Worm (Caenorhabditis elegans) whole organism, L2 larva: Measurements from ENCODE around the gene ZK1320.7.

Experiments used
- C34F6.9 ChIP-seq: fragments of 150-350 bp; optimal IDR thresholded peaks from 2 replicates; lab custom pipeline; 2014; ENCODE audit warnings: missing biosample characterization, missing genetic modification characterization
- F13H6.1 ChIP-seq: sonication (generic microtip); optimal IDR thresholded peaks from 2 replicates; lab custom pipeline; 2016; ENCODE audit warnings: missing genetic modification characterization, missing compliant biosample characterization
- R02D3.7 ChIP-seq: fragments of 150-350 bp; optimal IDR thresholded peaks from 2 replicates; lab custom pipeline; 2014; ENCODE audit warnings: missing biosample characterization, missing genetic modification characterization
- Y55F3AM.14 ChIP-seq: fragments of 200-800 bp; sonication (Bioruptor generic); optimal IDR thresholded peaks from 2 replicates; lab custom pipeline; 2018; ENCODE audit warnings: mild to moderate bottlenecking, missing genetic modification characterization, missing compliant biosample characterization
- alr-1 ChIP-seq: fragments of 150-350 bp; optimal IDR thresholded peaks from 2 replicates; lab custom pipeline; 2014; ENCODE audit warnings: missing biosample characterization, missing genetic modification characterization
- aly-2 ChIP-seq: fragments of 150-350 bp; optimal IDR thresholded peaks from 2 replicates; lab custom pipeline; 2014; ENCODE audit warnings: missing biosample characterization, missing genetic modification characterization
- ama-1 ChIP-seq: fragments of 150-350 bp; optimal IDR thresholded peaks from 2 replicates; lab custom pipeline; 2018; ENCODE audit warnings: inconsistent platforms
- blmp-1 ChIP-seq: sonication (generic microtip); optimal IDR thresholded peaks from 2 replicates; lab custom pipeline; 2017; ENCODE audit warnings: missing genetic modification characterization, mild to moderate bottlenecking, missing compliant biosample characterization, antibody characterized with exemption, moderate library complexity; ENCODE audit not compliant: insufficient read depth
- ceh-16 ChIP-seq: fragments of 150-350 bp; optimal IDR thresholded peaks from 2 replicates; lab custom pipeline; 2014; ENCODE audit warnings: missing biosample characterization, missing genetic modification characterization
- crh-2 ChIP-seq: sonication (generic microtip); optimal IDR thresholded peaks from 2 replicates; lab custom pipeline; 2017; ENCODE audit warnings: missing biosample characterization, missing genetic modification characterization
- dmd-4 ChIP-seq: sonication (generic microtip); optimal IDR thresholded peaks from 2 replicates; lab custom pipeline; 2017; ENCODE audit warnings: missing biosample characterization, missing genetic modification characterization
- egl-27 ChIP-seq: sonication (generic microtip); optimal IDR thresholded peaks from 3 replicates; lab custom pipeline; 2017; ENCODE audit warnings: missing biosample characterization, missing genetic modification reagents, missing genetic modification characterization
- elt-1 ChIP-seq: fragments of 150-350 bp; optimal IDR thresholded peaks from 2 replicates; lab custom pipeline; 2014; ENCODE audit warnings: missing biosample characterization, missing genetic modification characterization
- elt-3 ChIP-seq: sonication (generic microtip); optimal IDR thresholded peaks from 2 replicates; lab custom pipeline; 2017; ENCODE audit warnings: missing biosample characterization, missing genetic modification characterization
- fos-1 ChIP-seq: fragments of 150-350 bp; optimal IDR thresholded peaks from 2 replicates; lab custom pipeline; 2014; ENCODE audit warnings: missing biosample characterization, missing genetic modification characterization
- gmeb-1 ChIP-seq: fragments of 150-350 bp; optimal IDR thresholded peaks from 2 replicates; lab custom pipeline; 2014; ENCODE audit warnings: missing biosample characterization, missing genetic modification characterization
- lin-13 ChIP-seq: fragments of 150-350 bp; optimal IDR thresholded peaks from 2 replicates; lab custom pipeline; 2014; ENCODE audit warnings: missing biosample characterization, missing genetic modification reagents, missing genetic modification characterization
- lsy-2 ChIP-seq, 2 experiments: fragments of 150-350 bp in 1 of 2; sonication (generic microtip) in 1 of 2; optimal IDR thresholded peaks; 2 replicates each; lab custom pipeline; 2014 to 2017; ENCODE audit warnings: missing biosample characterization in 2 of 2, missing genetic modification characterization in 2 of 2
- mab-5 ChIP-seq: fragments of 150-350 bp; optimal IDR thresholded peaks from 2 replicates; lab custom pipeline; 2014; ENCODE audit warnings: missing biosample characterization, missing genetic modification characterization
- mbf-1 ChIP-seq: sonication (generic microtip); optimal IDR thresholded peaks from 2 replicates; lab custom pipeline; 2017; ENCODE audit warnings: missing biosample characterization, missing genetic modification characterization
- mdl-1 ChIP-seq, 2 experiments: fragments of 150-350 bp in 1 of 2; sonication (generic microtip) in 1 of 2; optimal IDR thresholded peaks; 2 replicates each; lab custom pipeline; 2017; ENCODE audit warnings: missing biosample characterization in 2 of 2, missing genetic modification characterization in 2 of 2
- nhr-10 ChIP-seq: sonication (generic microtip); optimal IDR thresholded peaks from 2 replicates; lab custom pipeline; 2017; ENCODE audit warnings: missing biosample characterization, missing genetic modification characterization
- nhr-11 ChIP-seq: fragments of 150-350 bp; optimal IDR thresholded peaks from 2 replicates; lab custom pipeline; 2014; ENCODE audit warnings: missing biosample characterization, missing genetic modification characterization
- nhr-129 ChIP-seq: fragments of 150-350 bp; optimal IDR thresholded peaks from 2 replicates; lab custom pipeline; 2014; ENCODE audit warnings: missing biosample characterization, missing genetic modification characterization
- nhr-237 ChIP-seq: fragments of 150-350 bp; optimal IDR thresholded peaks from 2 replicates; lab custom pipeline; 2014; ENCODE audit warnings: missing biosample characterization, missing genetic modification characterization
- nhr-25 ChIP-seq: fragments of 150-350 bp; sonication (generic microtip); optimal IDR thresholded peaks from 3 replicates; lab custom pipeline; 2014; ENCODE audit warnings: missing biosample characterization, missing genetic modification characterization
- nhr-6 ChIP-seq: fragments of 150-350 bp; optimal IDR thresholded peaks from 2 replicates; lab custom pipeline; 2014; ENCODE audit warnings: missing biosample characterization, missing genetic modification characterization
- nhr-77 ChIP-seq: fragments of 150-350 bp; optimal IDR thresholded peaks from 2 replicates; lab custom pipeline; 2014; ENCODE audit warnings: missing biosample characterization, missing genetic modification characterization
- peb-1 ChIP-seq: fragments of 150-350 bp; optimal IDR thresholded peaks from 2 replicates; lab custom pipeline; 2014; ENCODE audit warnings: missing biosample characterization, missing genetic modification characterization
- sem-4 ChIP-seq: fragments of 150-350 bp; optimal IDR thresholded peaks from 2 replicates; lab custom pipeline; 2014; ENCODE audit warnings: missing biosample characterization, missing genetic modification reagents, missing genetic modification characterization
- skn-1 ChIP-seq: sonication (generic microtip); optimal IDR thresholded peaks from 2 replicates; lab custom pipeline; 2017; ENCODE audit warnings: missing biosample characterization, missing genetic modification characterization
- sma-3 ChIP-seq: sonication (generic microtip); optimal IDR thresholded peaks from 2 replicates; lab custom pipeline; 2016; ENCODE audit warnings: missing genetic modification reagents, missing genetic modification characterization, missing compliant biosample characterization
- sma-9 ChIP-seq, 2 experiments: fragments of 150-350 bp in 1 of 2; sonication (generic microtip) in 1 of 2; optimal IDR thresholded peaks; 2 replicates each; lab custom pipeline; 2014 to 2016; ENCODE audit warnings: missing genetic modification characterization in 2 of 2, mild to moderate bottlenecking in 1 of 2, missing biosample characterization in 1 of 2, missing compliant biosample characterization in 1 of 2, missing genetic modification reagents in 1 of 2, moderate library complexity in 1 of 2
- snpc-4 ChIP-seq: fragments of 150-350 bp; optimal IDR thresholded peaks from 2 replicates; lab custom pipeline; 2014; ENCODE audit warnings: missing biosample characterization, missing genetic modification characterization
- unc-39 ChIP-seq: fragments of 150-350 bp; optimal IDR thresholded peaks from 2 replicates; lab custom pipeline; 2014; ENCODE audit warnings: missing biosample characterization, missing genetic modification characterization
- unc-55 ChIP-seq: fragments of 150-350 bp; sonication (generic microtip); optimal IDR thresholded peaks from 3 replicates; lab custom pipeline; 2014; ENCODE audit warnings: missing biosample characterization, missing genetic modification reagents, missing genetic modification characterization
- unc-62 ChIP-seq: fragments of 150-350 bp; optimal IDR thresholded peaks from 2 replicates; lab custom pipeline; 2014; ENCODE audit warnings: missing biosample characterization, missing genetic modification reagents, missing genetic modification characterization
- zag-1 ChIP-seq: fragments of 150-350 bp; optimal IDR thresholded peaks from 2 replicates; lab custom pipeline; 2014; ENCODE audit warnings: missing biosample characterization, missing genetic modification characterization
- ztf-1 ChIP-seq: fragments of 200-800 bp; sonication (Bioruptor generic); conservative IDR thresholded peaks from 2 replicates; pipeline ENCODE4 v1.3.6; 2022; ENCODE audit warnings: missing genetic modification characterization, missing compliant biosample characterization
- ztf-11 ChIP-seq: sonication (generic microtip); optimal IDR thresholded peaks from 2 replicates; lab custom pipeline; 2017; ENCODE audit warnings: missing biosample characterization, missing genetic modification characterization
- ztf-4 ChIP-seq: fragments of 150-350 bp; optimal IDR thresholded peaks from 2 replicates; lab custom pipeline; 2014; ENCODE audit warnings: missing biosample characterization, missing genetic modification characterization

Gene ZK1320.7

DNA sequence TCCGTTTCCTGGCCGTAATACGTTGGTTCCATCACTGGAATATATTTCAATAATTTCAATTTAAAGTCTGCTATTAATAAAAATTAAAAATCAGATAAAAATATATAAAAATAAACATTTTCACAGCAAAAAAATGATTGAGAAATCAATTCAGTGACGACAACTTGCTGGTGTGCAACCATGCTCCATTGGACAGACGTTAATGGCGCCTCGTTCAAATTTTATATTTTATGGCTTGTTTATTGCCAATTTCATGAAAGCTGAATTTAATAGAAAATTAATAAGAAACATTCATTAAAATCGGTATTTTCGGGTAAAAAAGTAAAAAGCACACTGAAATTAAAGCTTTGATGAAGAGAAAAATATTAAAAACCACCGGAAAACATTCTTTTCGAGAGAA, 34.8 kb downstream of the ZK1320.7 start, which contains the start of gene Y53C12A.3 (continued):
- TF ChIP-seq R02D3.7 (tag; lab: Kevin White, UChicago) (no peak), snpc-4 (tag; lab: Kevin White, UChicago) (no peak), ztf-1 (GFP tag; lab: Robert Waterston, UW) (no peak), peb-1 (tag; lab: Kevin White, UChicago) (no peak), ztf-11 (tag; lab: Kevin White, UChicago) (no peak), dmd-4 (tag; lab: Kevin White, UChicago) (no peak), nhr-11 (tag; lab: Kevin White, UChicago) (no peak), sem-4 (tag; lab: Kevin White, UChicago) (no peak), nhr-237 (tag; lab: Kevin White, UChicago) (no peak), C34F6.9 (tag; lab: Kevin White, UChicago) (peak; percentile 40), Y55F3AM.14 (GFP tag; lab: Kevin White, UChicago) (no peak), gmeb-1 (tag; lab: Kevin White, UChicago) (peak; percentile 91), skn-1 (tag; lab: Kevin White, UChicago) (no peak), egl-27 (no peak), nhr-77 (no peak), unc-55 (GFP tag; lab: Kevin White, UChicago) (peak; percentile 79), alr-1 (tag; lab: Kevin White, UChicago) (no peak), unc-39 (no peak), fos-1 (tag; lab: Kevin White, UChicago) (peak; percentile 17)

DNA sequence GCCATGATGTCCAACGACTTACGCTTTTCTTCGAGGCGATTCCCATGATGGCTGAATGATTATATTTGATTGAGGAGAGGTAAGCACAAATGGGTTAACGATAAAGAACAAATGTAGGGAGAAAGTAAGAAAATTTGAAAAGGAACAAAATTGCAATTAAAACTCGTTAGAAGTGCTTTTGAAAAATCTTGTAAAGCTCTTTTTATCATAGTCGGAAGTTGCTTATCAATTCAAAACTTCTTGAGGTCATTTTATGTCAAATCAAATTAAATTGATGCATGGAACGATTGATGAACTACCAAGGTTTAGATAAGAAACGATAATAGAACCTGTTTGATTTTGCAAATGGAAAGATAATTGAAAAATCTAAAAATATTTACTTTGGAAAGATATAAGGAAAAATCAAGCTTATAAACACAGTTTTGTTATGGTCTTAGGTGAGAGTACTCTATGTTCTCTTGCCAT, 37.5 kb downstream of the ZK1320.7 start, which contains the start of gene glt-5:
Gene glt-5 (minus strand): TSS at position 51 of the 465 bp plus-strand sequence.
- TF ChIP-seq sma-9 (GFP tag; optimal IDR thresholded peaks at IDR 0.05; lab: Kevin White, UChicago) (peak; percentile 51), sma-9 (tag; optimal IDR thresholded peaks at IDR 0.05; lab: Kevin White, UChicago) (no peak), snpc-4 (tag; lab: Kevin White, UChicago) (no peak)
- TF ChIP-seq, all 48 proteins: peak for 1

DNA sequence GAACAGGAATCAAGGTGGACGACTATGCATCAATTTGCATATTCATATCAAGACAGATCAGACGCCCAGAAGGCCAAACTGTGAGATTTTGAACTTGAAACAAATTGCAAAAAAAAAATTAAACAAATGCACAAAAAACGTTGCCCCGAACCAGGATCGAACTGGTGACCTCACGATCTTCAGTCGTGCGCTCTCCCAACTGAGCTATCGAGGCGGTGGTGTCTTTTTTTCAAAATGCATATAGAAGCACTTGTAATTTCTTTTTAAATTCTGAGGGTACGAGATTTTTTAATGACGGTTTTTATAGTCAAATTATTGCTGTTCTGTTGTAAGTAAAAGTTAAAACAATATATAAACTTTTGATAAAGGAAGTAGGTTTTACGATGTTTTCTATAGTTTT, 41.7 kb downstream of the ZK1320.7 start:
- TF ChIP-seq egl-27 (no peak), nhr-10 (tag; lab: Kevin White, UChicago) (no peak), nhr-77 (no peak), ceh-16 (no peak), nhr-11 (tag; lab: Kevin White, UChicago) (no peak), mbf-1 (no peak), elt-1 (tag; lab: Kevin White, UChicago) (no peak), mdl-1 (tag; optimal IDR thresholded peaks at IDR 0.05; lab: Kevin White, UChicago) (no peak), snpc-4 (tag; lab: Kevin White, UChicago) (no peak), nhr-25 (tag; lab: Kevin White, UChicago) (peak; percentile 31), sma-9 (GFP tag; optimal IDR thresholded peaks at IDR 0.05; lab: Kevin White, UChicago) (peak; percentile 12), sma-9 (tag; optimal IDR thresholded peaks at IDR 0.05; lab: Kevin White, UChicago) (no peak)

DNA sequence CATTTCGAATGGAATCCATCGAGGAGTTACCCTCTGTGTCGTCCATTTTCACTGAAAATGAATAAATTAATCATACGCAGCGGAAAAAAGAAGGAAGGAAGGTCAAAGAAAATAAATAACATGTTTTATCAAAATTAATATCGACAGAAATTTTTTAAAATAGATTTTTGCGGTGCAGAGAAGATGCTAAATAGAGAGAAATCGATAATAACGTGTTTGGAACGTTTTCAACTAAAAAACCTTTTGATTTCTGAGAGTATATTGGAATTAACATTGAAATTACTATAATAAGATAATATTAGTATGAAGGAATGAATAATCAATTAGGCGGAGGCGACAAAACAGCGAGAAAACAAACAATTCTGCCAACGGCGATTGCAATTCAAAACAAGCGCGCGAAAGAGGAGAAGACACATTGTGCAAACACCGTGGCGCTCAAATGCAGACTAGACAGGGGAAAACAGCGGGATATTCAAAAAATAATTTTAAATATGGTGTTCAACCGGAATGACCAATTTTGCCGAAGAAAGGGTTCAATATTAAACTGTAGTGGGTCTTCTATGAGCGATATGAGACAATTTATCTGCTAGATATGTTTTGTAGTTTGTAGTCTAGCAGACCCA, 45.1 kb downstream of the ZK1320.7 start, which contains the start of gene wee-1.3:
Gene wee-1.3 (minus strand): TSS at position 51 of the 623 bp plus-strand sequence.
- peak; percentile 36 for TF ChIP-seq ztf-4 (tag; lab: Kevin White, UChicago)
- no peak for TF ChIP-seq peb-1 (tag; lab: Kevin White, UChicago)
- TF ChIP-seq aly-2 (tag; lab: Kevin White, UChicago): no peak
- peak; percentile 60 for TF ChIP-seq sem-4 (tag; lab: Kevin White, UChicago)
- TF ChIP-seq snpc-4 (tag; lab: Kevin White, UChicago): peak; percentile 69
- TF ChIP-seq C34F6.9 (tag; lab: Kevin White, UChicago): peak; percentile 84
- TF ChIP-seq mab-5 (tag; lab: Kevin White, UChicago): peak; percentile 61
- peak; percentile 86 for TF ChIP-seq sma-3 (GFP tag; lab: Kevin White, UChicago)
- no peak for TF ChIP-seq nhr-77
- peak; percentile 55 for TF ChIP-seq fos-1 (tag; lab: Kevin White, UChicago)
- peak; percentile 82 for TF ChIP-seq lin-13
- TF ChIP-seq lsy-2 (tag; optimal IDR thresholded peaks at IDR 0.05; lab: Kevin White, UChicago): peak; percentile 80 to 94
- TF ChIP-seq F13H6.1 (tag; lab: Kevin White, UChicago): peak; percentile 64
- no peak for TF ChIP-seq Y55F3AM.14 (GFP tag; lab: Kevin White, UChicago)
- no peak for TF ChIP-seq skn-1 (tag; lab: Kevin White, UChicago)
- TF ChIP-seq blmp-1 (tag; lab: Kevin White, UChicago): peak; percentile 43
- TF ChIP-seq egl-27: peak; percentile 48
- no peak for TF ChIP-seq nhr-237 (tag; lab: Kevin White, UChicago)
- TF ChIP-seq nhr-11 (tag; lab: Kevin White, UChicago): peak; percentile 62
- peak; percentile 91 for TF ChIP-seq unc-55 (GFP tag; lab: Kevin White, UChicago)
- TF ChIP-seq ceh-16: no peak
- peak; percentile 80 for TF ChIP-seq nhr-25 (tag; lab: Kevin White, UChicago)
- no peak for TF ChIP-seq elt-3 (tag; lab: Kevin White, UChicago)
- peak; percentile 16 for TF ChIP-seq R02D3.7 (tag; lab: Kevin White, UChicago)
- TF ChIP-seq nhr-10 (tag; lab: Kevin White, UChicago): no peak
- TF ChIP-seq nhr-6 (tag; lab: Kevin White, UChicago): peak; percentile 20
- TF ChIP-seq nhr-129 (tag; lab: Kevin White, UChicago): peak; percentile 83
- TF ChIP-seq unc-39: no peak
- TF ChIP-seq gmeb-1 (tag; lab: Kevin White, UChicago): peak; percentile 98
- no peak for TF ChIP-seq ztf-1 (GFP tag; lab: Robert Waterston, UW)
- TF ChIP-seq zag-1 (tag; lab: Kevin White, UChicago): no peak
- no peak for TF ChIP-seq ama-1 (lab: Kevin White, UChicago)
- TF ChIP-seq alr-1 (tag; lab: Kevin White, UChicago): no peak
- peak; percentile 86 for TF ChIP-seq crh-2 (tag; lab: Kevin White, UChicago)
- TF ChIP-seq sma-9 (GFP tag; optimal IDR thresholded peaks at IDR 0.05; lab: Kevin White, UChicago): peak; percentile 79
- no peak for TF ChIP-seq sma-9 (tag; optimal IDR thresholded peaks at IDR 0.05; lab: Kevin White, UChicago)
- no peak for TF ChIP-seq unc-62 (GFP tag; lab: Kevin White, UChicago)
- TF ChIP-seq dmd-4 (tag; lab: Kevin White, UChicago): no peak
